Worm (Caenorhabditis elegans): ENCODE data around the gene rexd-1.

rexd-1 gene

ce11 chrIII:1824264-1824922, 9.9 kb upstream of the rexd-1 start, which contains the start of the genes pvf-1 and Y39A3CL.7 (continued):
- no peak for TF ChIP-seq nfya-2 (GFP tag; IDR thresholded peaks at IDR 0.05)
- TF ChIP-seq F52B5.7 (tag; optimal IDR thresholded peaks at IDR 0.05), result no peak
- no peak for TF ChIP-seq pha-4 (tag; optimal IDR thresholded peaks at IDR 0.05)
- TF ChIP-seq ceh-91 (GFP tag; IDR thresholded peaks at IDR 0.05), result no peak
- peak; percentile 55; the same call in 1 of the 2 replicates for TF ChIP-seq mcd-1 (GFP tag; IDR thresholded peaks at IDR 0.05)
- no peak for TF ChIP-seq B0019.2 (GFP tag; conservative IDR thresholded peaks at IDR 0.05)
- TF ChIP-seq sea-2 (GFP tag; IDR thresholded peaks at IDR 0.05), result no peak
- TF ChIP-seq unc-130 (GFP tag; optimal IDR thresholded peaks at IDR 0.05), result no peak
- TF ChIP-seq T07F8.4 (tag; optimal IDR thresholded peaks at IDR 0.05), result no peak
- TF ChIP-seq F37B4.10 (GFP tag; IDR thresholded peaks at IDR 0.05), result no peak
- TF ChIP-seq chd-7 (tag; optimal IDR thresholded peaks at IDR 0.05), result no peak
- no peak for TF ChIP-seq Y67H2A.10 (GFP tag; conservative IDR thresholded peaks at IDR 0.05)
- no peak for TF ChIP-seq Y53F4B.3 (GFP tag; IDR thresholded peaks at IDR 0.05)
- TF ChIP-seq attf-5 (GFP tag; optimal IDR thresholded peaks at IDR 0.05), result peak; percentile 42
- TF ChIP-seq efl-1 (GFP tag; optimal IDR thresholded peaks at IDR 0.05), result peak; percentile 25
- 0 out of 2 replicates have a peak, but pooled peaks have one; percentile 27 for TF ChIP-seq nfyb-1 (GFP tag; IDR thresholded peaks at IDR 0.05)
- TF ChIP-seq snpc-3.4 (tag; optimal IDR thresholded peaks at IDR 0.05), result no peak
- no peak for TF ChIP-seq ama-1 (optimal IDR thresholded peaks at IDR 0.05)
- TF ChIP-seq ama-1 (GFP tag; optimal IDR thresholded peaks at IDR 0.05), result no peak
- 0 out of 2 replicates have a peak, but pooled peaks have one; percentile 50 for TF ChIP-seq pbrm-1 (GFP tag; IDR thresholded peaks at IDR 0.05)
- TF ChIP-seq F55B11.4 (tag; optimal IDR thresholded peaks at IDR 0.05; ENCODE audit: borderline replicate concordance, insufficient read depth), result no peak
- TF ChIP-seq hmg-20 (GFP tag; IDR thresholded peaks at IDR 0.05), result no peak
- no peak for TF ChIP-seq nfya-1 (tag; optimal IDR thresholded peaks at IDR 0.05; ENCODE audit: borderline replicate concordance, insufficient read depth)
- no peak for TF ChIP-seq akir-1 (GFP tag; optimal IDR thresholded peaks at IDR 0.05)
- TF ChIP-seq cebp-1 (GFP tag; IDR thresholded peaks at IDR 0.05), result no peak
- peak; percentile 63 for TF ChIP-seq cebp-1 (tag; optimal IDR thresholded peaks at IDR 0.05)
- no peak for TF ChIP-seq ZK185.1 (tag; optimal IDR thresholded peaks at IDR 0.05; ENCODE audit: poor library complexity, severe bottlenecking)
- TF ChIP-seq ztf-18 (tag; optimal IDR thresholded peaks at IDR 0.05), result peak; percentile 10
- no peak for TF ChIP-seq let-526 (GFP tag; IDR thresholded peaks at IDR 0.05)
- peak; percentile 26; the same call in 1 of the 2 replicates for TF ChIP-seq madf-6 (GFP tag; IDR thresholded peaks at IDR 0.05)
- TF ChIP-seq lin-26 (GFP tag; IDR thresholded peaks at IDR 0.05), result no peak
- TF ChIP-seq ceh-40 (GFP tag; IDR thresholded peaks at IDR 0.05), result no peak
- TF ChIP-seq him-1 (tag; optimal IDR thresholded peaks at IDR 0.05), result no peak
- TF ChIP-seq ccch-3 (GFP tag; optimal IDR thresholded peaks at IDR 0.05), result no peak
- TF ChIP-seq sptf-2 (GFP tag; optimal IDR thresholded peaks at IDR 0.05), result no peak
- TF ChIP-seq nhr-27 (tag; optimal IDR thresholded peaks at IDR 0.05), result no peak
- TF ChIP-seq nhr-80 (tag; optimal IDR thresholded peaks at IDR 0.05), result no peak
- no peak for TF ChIP-seq ztf-25 (GFP tag; IDR thresholded peaks at IDR 0.05)
- no peak for TF ChIP-seq K12H6.12 (tag; optimal IDR thresholded peaks at IDR 0.05)
- no peak for TF ChIP-seq ets-4 (GFP tag; optimal IDR thresholded peaks at IDR 0.05)
- TF ChIP-seq ztf-26 (tag; optimal IDR thresholded peaks at IDR 0.05), result no peak
- TF ChIP-seq snpc-1.1 (tag; optimal IDR thresholded peaks at IDR 0.05; ENCODE audit: insufficient read depth), result no peak
- no peak for TF ChIP-seq ceh-100 (GFP tag; IDR thresholded peaks at IDR 0.05)
- peak; percentile 33; the same call in 1 of the 2 replicates for TF ChIP-seq zfh-2 (GFP tag; conservative IDR thresholded peaks at IDR 0.05)
- peak; percentile 26 for TF ChIP-seq tbp1 (GFP tag; optimal IDR thresholded peaks at IDR 0.05)
- TF ChIP-seq lin-40 (tag; optimal IDR thresholded peaks at IDR 0.05), result peak; percentile 2
- TF ChIP-seq C17E4.6 (GFP tag; IDR thresholded peaks at IDR 0.05), result no peak
- no peak for TF ChIP-seq T26A5.8 (tag; optimal IDR thresholded peaks at IDR 0.05)
- no peak for TF ChIP-seq nhr-179 (tag; optimal IDR thresholded peaks at IDR 0.05)

Measured in whole organism, young adult.